Worm (Caenorhabditis elegans): Measurements from ENCODE around the gene F53A9.8.

DNA sequence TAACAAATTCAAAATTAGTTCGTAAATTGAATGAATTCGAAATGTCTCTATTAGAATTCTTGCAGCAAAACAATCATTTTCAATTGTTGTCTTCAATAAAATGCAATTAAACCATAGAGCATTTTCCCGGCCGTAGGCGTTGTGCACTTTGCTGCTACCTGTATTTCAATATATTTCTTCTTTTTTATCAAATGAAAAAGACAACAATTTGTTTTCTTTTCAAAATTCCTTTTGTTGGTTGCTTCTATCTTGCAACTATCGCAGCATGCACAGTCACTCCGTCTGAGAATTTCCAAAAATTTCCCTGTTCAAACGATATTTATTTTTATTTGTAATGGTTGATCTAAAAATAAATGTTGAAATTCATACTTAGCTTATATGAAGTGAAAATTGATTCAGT is 43.6 kb downstream of the F53A9.8 start:
- no peak for TF ChIP-seq med-1 (GFP tag; optimal IDR thresholded peaks at IDR 0.05; ENCODE audit: insufficient read depth)
- no peak for TF ChIP-seq flt-1 (GFP tag; IDR thresholded peaks at IDR 0.05)
